Worm (Caenorhabditis elegans) whole organism, L4/young adult: Measurements from ENCODE around the gene hil-4.

Experiments
- W03F9.2 ChIP-seq: fragments of 150-350 bp; optimal IDR thresholded peaks from 2 replicates; lab custom pipeline; 2014; ENCODE audit warnings: missing biosample characterization, missing genetic modification characterization
- dao-5 ChIP-seq: sonication (generic microtip); optimal IDR thresholded peaks from 2 replicates; lab custom pipeline; 2016; ENCODE audit warnings: missing genotype, missing genetic modification characterization, moderate library complexity, missing compliant biosample characterization

ce11 chrV:4800794-4801193 is 46.7 kb downstream of the hil-4 start, which contains the start of gene R02F11.1:
- TF ChIP-seq dao-5 (tag; lab: Kevin White, UChicago) (no peak), W03F9.2 (tag; lab: Kevin White, UChicago) (no peak)
